Fruit fly (Drosophila melanogaster) whole organism, embryonic: ENCODE measurements around the gene CG3505.

Experiments used
- Antp ChIP-seq: fragments of 200-800 bp; sonication (Bioruptor generic); optimal IDR thresholded peaks from 3 replicates; lab custom pipeline; 2016; ENCODE audit warnings: missing biosample characterization, missing genetic modification characterization
- Atf3 ChIP-seq: fragments of 200-800 bp; sonication (Bioruptor generic); optimal IDR thresholded peaks from 3 replicates; lab custom pipeline; 2016; ENCODE audit warnings: missing biosample characterization, missing genetic modification characterization
- CG10147 ChIP-seq: fragments of 200-800 bp; sonication (Bioruptor generic); optimal IDR thresholded peaks from 2 replicates; lab custom pipeline; 2019; ENCODE audit warnings: missing biosample characterization, mild to moderate bottlenecking, missing genetic modification characterization, moderate library complexity
- CG10209 ChIP-seq: fragments of 200-800 bp; sonication (Bioruptor generic); optimal IDR thresholded peaks from 3 replicates; lab custom pipeline; 2017; ENCODE audit warnings: missing biosample characterization, mild to moderate bottlenecking, missing genetic modification characterization, missing genetic modification reagents
- CG10321 ChIP-seq: fragments of 200-800 bp; sonication (Bioruptor generic); IDR thresholded peaks from 2 replicates; pipeline ENCODE4 v1.3.6; 2022; ENCODE audit warnings: missing biosample characterization, missing genetic modification characterization
- CG12155 ChIP-seq: fragments of 200-800 bp; sonication (Bioruptor generic); optimal IDR thresholded peaks from 3 replicates; lab custom pipeline; 2016; ENCODE audit warnings: missing biosample characterization, missing genetic modification characterization
- CG12236 ChIP-seq: fragments of 200-800 bp; sonication (Bioruptor generic); optimal IDR thresholded peaks from 2 replicates; lab custom pipeline; 2016; ENCODE audit warnings: missing biosample characterization, missing genetic modification characterization
- CG13296 ChIP-seq: fragments of 200-800 bp; sonication (Bioruptor generic); optimal IDR thresholded peaks from 3 replicates; lab custom pipeline; 2018; ENCODE audit warnings: missing biosample characterization, mild to moderate bottlenecking, missing genetic modification characterization
- CG14710 ChIP-seq: fragments of 200-800 bp; sonication (Bioruptor generic); optimal IDR thresholded peaks from 3 replicates; lab custom pipeline; 2019; ENCODE audit warnings: missing biosample characterization, mild to moderate bottlenecking, missing genetic modification characterization, moderate library complexity
- CG15269 ChIP-seq: fragments of 200-800 bp; sonication (Bioruptor generic); optimal IDR thresholded peaks from 2 replicates; lab custom pipeline; 2018; ENCODE audit warnings: missing biosample characterization, mild to moderate bottlenecking, missing genetic modification characterization, moderate library complexity
- CG15479 ChIP-seq: fragments of 200-800 bp; sonication (Bioruptor generic); optimal IDR thresholded peaks from 3 replicates; lab custom pipeline; 2019; ENCODE audit warnings: missing biosample characterization, mild to moderate bottlenecking, missing genetic modification characterization, moderate library complexity
- CG16779 ChIP-seq: fragments of 200-800 bp; sonication (Bioruptor generic); IDR thresholded peaks from 2 replicates; pipeline ENCODE4 v1.3.6; 2022; ENCODE audit warnings: missing biosample characterization, missing genetic modification characterization
- CG17568 ChIP-seq: fragments of 200-800 bp; sonication (Bioruptor generic); optimal IDR thresholded peaks from 2 replicates; lab custom pipeline; 2018; ENCODE audit warnings: missing biosample characterization, mild to moderate bottlenecking, missing genetic modification characterization, moderate library complexity
- CG2678 ChIP-seq: fragments of 200-800 bp; sonication (Bioruptor generic); optimal IDR thresholded peaks from 3 replicates; lab custom pipeline; 2019; ENCODE audit warnings: missing biosample characterization, mild to moderate bottlenecking, missing genetic modification characterization, moderate library complexity
- CG30020 ChIP-seq: fragments of 200-800 bp; optimal IDR thresholded peaks from 2 replicates; lab custom pipeline; 2019; ENCODE audit warnings: missing biosample characterization, mild to moderate bottlenecking, missing genetic modification characterization, moderate library complexity
- CG3065 ChIP-seq: fragments of 200-800 bp; sonication (Bioruptor generic); optimal IDR thresholded peaks from 2 replicates; lab custom pipeline; 2016; ENCODE audit warnings: missing biosample characterization, missing genetic modification characterization
- CG31365 ChIP-seq: fragments of 200-800 bp; sonication (Bioruptor generic); optimal IDR thresholded peaks from 2 replicates; lab custom pipeline; 2018; ENCODE audit warnings: missing biosample characterization, mild to moderate bottlenecking, missing genetic modification characterization
- CG3281 ChIP-seq: fragments of 200-800 bp; sonication (Bioruptor generic); optimal IDR thresholded peaks from 3 replicates; lab custom pipeline; 2017; ENCODE audit warnings: missing biosample characterization, mild to moderate bottlenecking, missing genetic modification characterization
- CG34422 ChIP-seq: fragments of 200-800 bp; sonication (Bioruptor generic); IDR thresholded peaks from 3 replicates; pipeline ENCODE4 v1.3.6; 2022; ENCODE audit warnings: missing biosample characterization, missing genetic modification characterization
- CG3838 ChIP-seq: fragments of 200-800 bp; sonication (Bioruptor generic); optimal IDR thresholded peaks from 3 replicates; lab custom pipeline; 2016; ENCODE audit warnings: missing biosample characterization, missing genetic modification characterization
- CG4328 ChIP-seq: fragments of 200-800 bp; sonication (Bioruptor generic); optimal IDR thresholded peaks from 3 replicates; lab custom pipeline; 2017; ENCODE audit warnings: missing biosample characterization, missing genetic modification reagents, missing genetic modification characterization
- CG6272 ChIP-seq: fragments of 200-800 bp; sonication (Bioruptor generic); IDR thresholded peaks from 2 replicates; pipeline ENCODE4 v1.3.6; 2022; ENCODE audit warnings: missing biosample characterization, missing genetic modification characterization
- CG6654 ChIP-seq: fragments of 200-800 bp; sonication (Bioruptor generic); optimal IDR thresholded peaks from 2 replicates; lab custom pipeline; 2017; ENCODE audit warnings: missing biosample characterization, mild to moderate bottlenecking, missing genetic modification characterization
- CG7928 ChIP-seq: fragments of 200-800 bp; sonication (Bioruptor generic); optimal IDR thresholded peaks from 2 replicates; lab custom pipeline; 2017; ENCODE audit warnings: missing biosample characterization, mild to moderate bottlenecking, missing genetic modification characterization
- CG9727 ChIP-seq: fragments of 200-800 bp; sonication (Bioruptor generic); optimal IDR thresholded peaks from 3 replicates; lab custom pipeline; 2017; ENCODE audit warnings: missing biosample characterization, mild to moderate bottlenecking, missing genetic modification characterization
- CTCF ChIP-seq: fragments of 200-800 bp; sonication (Bioruptor generic); optimal IDR thresholded peaks from 2 replicates; lab custom pipeline; 2017; ENCODE audit warnings: missing biosample characterization, mild to moderate bottlenecking, missing genetic modification characterization, moderate library complexity
- Elba2 ChIP-seq: fragments of 200-800 bp; sonication (Bioruptor generic); optimal IDR thresholded peaks from 3 replicates; lab custom pipeline; 2016; ENCODE audit warnings: missing biosample characterization, missing genetic modification characterization
- Fer3 ChIP-seq: fragments of 200-800 bp; sonication (Bioruptor generic); optimal IDR thresholded peaks from 2 replicates; lab custom pipeline; 2018; ENCODE audit warnings: missing biosample characterization, mild to moderate bottlenecking, missing genetic modification characterization, moderate library complexity
- Gug ChIP-seq: fragments of 200-800 bp; sonication (Bioruptor generic); IDR thresholded peaks from 4 replicates; pipeline ENCODE4 v1.3.6; 2022; ENCODE audit warnings: missing biosample characterization, missing genetic modification characterization
- Hmr ChIP-seq: fragments of 200-800 bp; sonication (Bioruptor generic); optimal IDR thresholded peaks from 3 replicates; lab custom pipeline; 2017; ENCODE audit warnings: mild to moderate bottlenecking, missing biosample characterization, missing genetic modification reagents, missing genetic modification characterization
- Max ChIP-seq: fragments of 200-800 bp; sonication (Bioruptor generic); optimal IDR thresholded peaks from 2 replicates; lab custom pipeline; 2016; ENCODE audit warnings: missing biosample characterization, mild to moderate bottlenecking, missing genetic modification characterization
- Side ChIP-seq: fragments of 200-800 bp; sonication (Bioruptor generic); optimal IDR thresholded peaks from 2 replicates; lab custom pipeline; 2016; ENCODE audit warnings: missing biosample characterization, missing genetic modification characterization
- Sry-δ ChIP-seq: fragments of 200-800 bp; sonication (Bioruptor generic); optimal IDR thresholded peaks from 2 replicates; lab custom pipeline; 2016; ENCODE audit warnings: missing biosample characterization, missing genetic modification characterization
- Trl ChIP-seq, 3 experiments: fragments of >200 bp in 2 of 3; fragments of 200-800 bp in 1 of 3; sonication (Bioruptor generic) in 1 of 3; optimal IDR thresholded peaks; 2 replicates in 1 of 3; 3 replicates in 2 of 3; lab custom pipeline; 2016 to 2017; ENCODE audit warnings: missing biosample characterization in 1 of 3, missing genetic modification characterization in 1 of 3
- YL-1 ChIP-seq: fragments of 200-800 bp; sonication (Bioruptor generic); optimal IDR thresholded peaks from 3 replicates; lab custom pipeline; 2017; ENCODE audit warnings: missing biosample characterization, mild to moderate bottlenecking, missing genetic modification characterization
- bsh ChIP-seq, 2 experiments: fragments of 200-800 bp; sonication (Bioruptor generic); optimal IDR thresholded peaks; 2 replicates each; lab custom pipeline; 2017 to 2018; ENCODE audit warnings: mild to moderate bottlenecking in 2 of 2, missing biosample characterization in 2 of 2, missing genetic modification characterization in 2 of 2, moderate library complexity in 1 of 2
- dmrt99B ChIP-seq: fragments of 200-800 bp; sonication (Bioruptor generic); optimal IDR thresholded peaks from 2 replicates; lab custom pipeline; 2018; ENCODE audit warnings: missing biosample characterization, mild to moderate bottlenecking, missing genetic modification characterization, moderate library complexity
- ewg ChIP-seq: fragments of 200-800 bp; sonication (Bioruptor generic); optimal IDR thresholded peaks from 3 replicates; lab custom pipeline; 2017; ENCODE audit warnings: mild to moderate bottlenecking, missing biosample characterization, missing genetic modification reagents, missing genetic modification characterization
- eyg ChIP-seq: fragments of 200-800 bp; sonication (Bioruptor generic); optimal IDR thresholded peaks from 3 replicates; lab custom pipeline; 2016; ENCODE audit warnings: missing biosample characterization, missing genetic modification characterization
- gcm ChIP-seq: fragments of 200-800 bp; sonication (Bioruptor generic); optimal IDR thresholded peaks from 2 replicates; lab custom pipeline; 2019; ENCODE audit warnings: missing biosample characterization, mild to moderate bottlenecking, missing genetic modification characterization, moderate library complexity
- gro ChIP-seq: fragments of 200-800 bp; sonication (Bioruptor generic); optimal IDR thresholded peaks from 2 replicates; lab custom pipeline; 2016; ENCODE audit warnings: missing biosample characterization, missing genetic modification characterization
- ind ChIP-seq: fragments of 200-800 bp; sonication (Bioruptor generic); optimal IDR thresholded peaks from 3 replicates; lab custom pipeline; 2016; ENCODE audit warnings: missing biosample characterization, missing genetic modification characterization
- lola ChIP-seq, 3 experiments: fragments of >200 bp in 2 of 3; fragments of 200-800 bp in 1 of 3; sonication (Bioruptor generic) in 1 of 3; optimal IDR thresholded peaks; 2 replicates each; lab custom pipeline; 2017 to 2019; ENCODE audit warnings: missing biosample characterization in 3 of 3, missing genetic modification characterization in 3 of 3, mild to moderate bottlenecking in 1 of 3, moderate library complexity in 1 of 3
- nau ChIP-seq: fragments of 200-800 bp; sonication (Bioruptor generic); optimal IDR thresholded peaks from 3 replicates; lab custom pipeline; 2017; ENCODE audit warnings: missing biosample characterization, mild to moderate bottlenecking, missing genetic modification characterization, missing genetic modification reagents
- salm ChIP-seq: fragments of 200-800 bp; sonication (Bioruptor generic); optimal IDR thresholded peaks from 2 replicates; lab custom pipeline; 2018; ENCODE audit warnings: missing biosample characterization, mild to moderate bottlenecking, missing genetic modification characterization
- sens ChIP-seq: fragments of 200-800 bp; sonication (Bioruptor generic); peaks from one replicate; lab custom pipeline; 2016; ENCODE audit warnings: missing biosample characterization, missing genetic modification characterization
- slou ChIP-seq: fragments of 200-800 bp; sonication (Bioruptor generic); optimal IDR thresholded peaks from 3 replicates; lab custom pipeline; 2016; ENCODE audit warnings: missing biosample characterization, missing genetic modification characterization
- sug ChIP-seq: fragments of 200-800 bp; optimal IDR thresholded peaks from 2 replicates; lab custom pipeline; 2019; ENCODE audit warnings: missing biosample characterization, mild to moderate bottlenecking, missing genetic modification characterization, moderate library complexity
- twi ChIP-seq: fragments of 200-800 bp; optimal IDR thresholded peaks from 2 replicates; lab custom pipeline; 2019; ENCODE audit warnings: missing biosample characterization, mild to moderate bottlenecking, missing genetic modification characterization, moderate library complexity
- zf30C ChIP-seq: fragments of 200-800 bp; sonication (Bioruptor generic); optimal IDR thresholded peaks from 3 replicates; lab custom pipeline; 2018; ENCODE audit warnings: missing biosample characterization, mild to moderate bottlenecking, missing genetic modification characterization

Gene CG3505

DNA sequence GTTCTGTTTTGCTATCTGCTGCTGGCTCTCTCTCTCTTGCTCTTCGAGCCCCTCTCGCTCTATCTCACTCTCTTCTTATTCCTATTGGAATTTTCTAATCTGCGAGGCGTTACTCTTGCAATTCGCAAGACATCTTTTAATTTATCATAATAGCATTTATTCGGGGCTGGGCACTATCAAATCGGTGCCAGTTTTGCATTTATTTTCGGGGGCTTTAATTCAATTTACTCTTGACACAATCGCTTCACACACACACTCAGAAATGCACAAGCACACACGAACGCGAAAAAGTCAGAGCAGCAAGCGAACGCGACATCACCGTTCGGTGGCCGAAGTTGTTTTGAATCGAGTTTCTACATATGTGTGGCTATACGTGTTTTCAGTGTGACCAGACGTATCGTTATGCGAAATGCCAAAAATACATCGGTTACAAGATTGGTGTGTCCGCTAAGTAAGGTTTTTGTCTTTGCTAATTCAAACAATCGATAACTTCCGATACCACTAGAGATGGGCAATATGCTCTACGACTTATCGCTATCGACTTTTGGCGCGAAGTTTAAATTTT, 39.8 kb downstream of the CG3505 start, which contains the start of gene Meltrin (continued):
- TF ChIP-seq CG13296 (GFP tag; lab: Kevin White, UChicago) = peak; percentile 75
- TF ChIP-seq Max (GFP tag; lab: Kevin White, UChicago) = peak; percentile 50
- peak; percentile 40 for TF ChIP-seq CTCF (GFP tag; lab: Kevin White, UChicago)
- TF ChIP-seq Side (GFP tag; lab: Kevin White, UChicago) = peak; percentile 52
- peak; percentile 92 for TF ChIP-seq Hmr (GFP tag; lab: Kevin White, UChicago)
- peak; percentile 56; the same call in 1 of the 4 replicates for TF ChIP-seq Gug (GFP tag; lab: Robert Waterston, UW)
- peak; percentile 19 for TF ChIP-seq Antp (GFP tag; lab: Kevin White, UChicago)
- TF ChIP-seq Sry-δ (GFP tag; lab: Kevin White, UChicago) = peak; percentile 95
- TF ChIP-seq CG12236 (GFP tag; lab: Kevin White, UChicago) = no peak
- TF ChIP-seq CG10321 (GFP tag; lab: Robert Waterston, UW) = no peak
- TF ChIP-seq CG3838 = peak; percentile 73
- TF ChIP-seq ewg = peak; percentile 42
- peak; percentile 51 for TF ChIP-seq CG3281 (GFP tag; lab: Kevin White, UChicago)
- no peak for TF ChIP-seq Fer3 (tag; lab: Kevin White, UChicago)
- TF ChIP-seq CG34422 = no peak
- TF ChIP-seq CG9727 (GFP tag; lab: Kevin White, UChicago) = peak; percentile 20
- TF ChIP-seq nau (GFP tag; lab: Kevin White, UChicago) = peak; percentile 3
- TF ChIP-seq CG10147 = peak; percentile 27
- TF ChIP-seq CG30020 (tag; lab: Kevin White, UChicago) = peak; percentile 42
- TF ChIP-seq CG31365 = peak; percentile 55
- peak; percentile 7 for TF ChIP-seq CG12155 (GFP tag; lab: Kevin White, UChicago)
- peak; percentile 77 for TF ChIP-seq CG14710 (tag; lab: Kevin White, UChicago)
- peak; percentile 87 for TF ChIP-seq gro (GFP tag; lab: Kevin White, UChicago)
- TF ChIP-seq CG16779 (GFP tag; lab: Robert Waterston, UW) = no peak
- peak; percentile 98 for TF ChIP-seq Elba2
- TF ChIP-seq CG17568 (GFP tag; lab: Kevin White, UChicago) = peak; percentile 78
- TF ChIP-seq sens = peak; percentile 86
- TF ChIP-seq CG10209 (GFP tag; lab: Kevin White, UChicago) = peak; percentile 43
- TF ChIP-seq CG15269 (tag; lab: Kevin White, UChicago) = peak; percentile 50
- TF ChIP-seq gcm (GFP tag; lab: Kevin White, UChicago) = peak; percentile 66
- TF ChIP-seq bsh (GFP tag; optimal IDR thresholded peaks at IDR 0.05; lab: Kevin White, UChicago) = peak; percentile 39 to 56
- peak; percentile 27 for TF ChIP-seq Atf3
- TF ChIP-seq CG15479 (GFP tag; lab: Kevin White, UChicago) = peak; percentile 75
- peak; percentile 70 for TF ChIP-seq sug (tag; lab: Kevin White, UChicago)
- peak; percentile 58 for TF ChIP-seq CG2678
- peak; percentile 9; the same call in 1 of the 2 replicates for TF ChIP-seq CG6272 (GFP tag; lab: Robert Waterston, UW)
- peak; percentile 40 for TF ChIP-seq zf30C (GFP tag; lab: Kevin White, UChicago)
- TF ChIP-seq CG4328 (GFP tag; lab: Kevin White, UChicago) = peak; percentile 29
- peak; percentile 17 for TF ChIP-seq salm (tag; lab: Kevin White, UChicago)
- TF ChIP-seq slou (GFP tag; lab: Kevin White, UChicago) = peak; percentile 29
- TF ChIP-seq CG6654 (GFP tag; lab: Kevin White, UChicago) = no peak
- TF ChIP-seq Trl (optimal IDR thresholded peaks at IDR 0.05; lab: Kevin White, UChicago) = peak; percentile 66 to 90
- TF ChIP-seq Trl (GFP tag; optimal IDR thresholded peaks at IDR 0.05; lab: Kevin White, UChicago) = peak; percentile 57
- no peak for TF ChIP-seq ind
- peak; percentile 61 for TF ChIP-seq twi
- no peak for TF ChIP-seq CG3065 (GFP tag; lab: Kevin White, UChicago)
- peak; percentile 71 for TF ChIP-seq YL-1
- TF ChIP-seq eyg (GFP tag; lab: Kevin White, UChicago) = peak; percentile 28
- peak; percentile 41 for TF ChIP-seq dmrt99B
- TF ChIP-seq CG7928 (GFP tag; lab: Kevin White, UChicago) = no peak
- peak in 1 of 3 experiments; percentile 13 for TF ChIP-seq lola (GFP tag; optimal IDR thresholded peaks at IDR 0.05; lab: Kevin White, UChicago)
